Worm (Caenorhabditis elegans) whole organism, L4 larva: ENCODE measurements around the gene sdc-3.

Source experiments
- ceh-32 ChIP-seq: sonication (generic microtip); optimal IDR thresholded peaks from 2 replicates; lab custom pipeline; 2016; ENCODE audit warnings: mild to moderate bottlenecking, missing genetic modification characterization, missing compliant biosample characterization; ENCODE audit not compliant: poor library complexity
- dmd-6 ChIP-seq: fragments of 200-800 bp; sonication (Bioruptor generic); IDR thresholded peaks from 2 replicates; pipeline ENCODE4 v1.3.6; 2022; ENCODE audit warnings: missing genetic modification reagents, missing genetic modification characterization, missing compliant biosample characterization
- dmd-8 ChIP-seq: fragments of 200-800 bp; sonication (Bioruptor generic); IDR thresholded peaks from 2 replicates; pipeline ENCODE4 v1.3.6; 2022; ENCODE audit warnings: missing genetic modification characterization, missing compliant biosample characterization
- fos-1 ChIP-seq: fragments of 150-350 bp; optimal IDR thresholded peaks from 2 replicates; lab custom pipeline; 2014; ENCODE audit warnings: missing biosample characterization, missing genetic modification characterization
- lin-13 ChIP-seq: fragments of 150-350 bp; optimal IDR thresholded peaks from 2 replicates; lab custom pipeline; 2014; ENCODE audit warnings: missing biosample characterization, missing genetic modification reagents, missing genetic modification characterization
- lin-15B ChIP-seq: fragments of 150-350 bp; sonication (generic microtip); optimal IDR thresholded peaks from 3 replicates; lab custom pipeline; 2014; ENCODE audit warnings: missing biosample characterization, missing genetic modification characterization
- mdt-29 ChIP-seq: fragments of 200-800 bp; sonication (Bioruptor generic); IDR thresholded peaks from 2 replicates; pipeline ENCODE4 v1.3.6; 2022; ENCODE audit warnings: missing genetic modification reagents, missing genetic modification characterization, missing compliant biosample characterization
- mxl-3 ChIP-seq: fragments of 200-800 bp; sonication (Bioruptor generic); optimal IDR thresholded peaks from 2 replicates; lab custom pipeline; 2018; ENCODE audit warnings: mild to moderate bottlenecking, missing genetic modification characterization, missing compliant biosample characterization
- nhr-10 ChIP-seq: fragments of 150-350 bp; optimal IDR thresholded peaks from 2 replicates; lab custom pipeline; 2014; ENCODE audit warnings: missing biosample characterization, missing genetic modification characterization
- nhr-102 ChIP-seq: sonication (generic microtip); optimal IDR thresholded peaks from 2 replicates; lab custom pipeline; 2016; ENCODE audit warnings: mild to moderate bottlenecking, missing genetic modification characterization, moderate library complexity, missing compliant biosample characterization
- nhr-42 ChIP-seq: fragments of 200-800 bp; sonication (Bioruptor generic); IDR thresholded peaks from 2 replicates; pipeline ENCODE4 v1.3.6; 2022; ENCODE audit warnings: missing genetic modification characterization, missing compliant biosample characterization
- nhr-77 ChIP-seq: fragments of 150-350 bp; optimal IDR thresholded peaks from 2 replicates; lab custom pipeline; 2014; ENCODE audit warnings: missing biosample characterization, missing genetic modification characterization
- unc-62 ChIP-seq, 3 experiments: fragments of 150-350 bp in 1 of 3; sonication (generic microtip); optimal IDR thresholded peaks in 2 of 3; peaks in 1 of 3; 1 replicate in 1 of 3; 2 replicates in 2 of 3; lab custom pipeline; 2014 to 2017; ENCODE audit warnings: missing biosample characterization in 3 of 3, missing genetic modification characterization in 3 of 3, missing genetic modification reagents in 3 of 3, missing genotype in 1 of 3
- ztf-11 ChIP-seq: fragments of 150-350 bp; optimal IDR thresholded peaks from 2 replicates; lab custom pipeline; 2014; ENCODE audit warnings: missing biosample characterization, missing genetic modification characterization

ce11 chrV:15085335-15085800 is 37.4 kb upstream of the sdc-3 start, which contains the start of the genes ahsa-1 and C01G10.7:
- TF ChIP-seq unc-62 (GFP tag; optimal IDR thresholded peaks at IDR 0.05 in 1 of 2; lab: Kevin White, UChicago) = no peak
- no peak for TF ChIP-seq unc-62 (tag; optimal IDR thresholded peaks at IDR 0.05; lab: Kevin White, UChicago)
- TF ChIP-seq mxl-3 = peak; percentile 19
- TF ChIP-seq lin-15B = peak; percentile 91
- peak; percentile 86 for TF ChIP-seq lin-13
- TF ChIP-seq nhr-77 (tag; lab: Kevin White, UChicago) = peak; percentile 88
- TF ChIP-seq ceh-32 (tag; lab: Kevin White, UChicago) = no peak
- TF ChIP-seq nhr-42 (GFP tag; lab: Robert Waterston, UW) = peak; percentile 46; the same call in 1 of the 2 replicates
- peak; percentile 86 for TF ChIP-seq dmd-6
- no peak for TF ChIP-seq ztf-11 (tag; lab: Kevin White, UChicago)
- TF ChIP-seq nhr-10 (tag; lab: Kevin White, UChicago) = peak; percentile 8
- no peak for TF ChIP-seq dmd-8
- peak; percentile 52; the same call in 1 of the 2 replicates for TF ChIP-seq mdt-29 (GFP tag; lab: Robert Waterston, UW)
- no peak for TF ChIP-seq nhr-102 (tag; lab: Kevin White, UChicago)
- no peak for TF ChIP-seq fos-1 (tag; lab: Kevin White, UChicago)
